Fruit fly (Drosophila melanogaster): ENCODE measurements around the gene CG9386.

CG9386 gene

DNA sequence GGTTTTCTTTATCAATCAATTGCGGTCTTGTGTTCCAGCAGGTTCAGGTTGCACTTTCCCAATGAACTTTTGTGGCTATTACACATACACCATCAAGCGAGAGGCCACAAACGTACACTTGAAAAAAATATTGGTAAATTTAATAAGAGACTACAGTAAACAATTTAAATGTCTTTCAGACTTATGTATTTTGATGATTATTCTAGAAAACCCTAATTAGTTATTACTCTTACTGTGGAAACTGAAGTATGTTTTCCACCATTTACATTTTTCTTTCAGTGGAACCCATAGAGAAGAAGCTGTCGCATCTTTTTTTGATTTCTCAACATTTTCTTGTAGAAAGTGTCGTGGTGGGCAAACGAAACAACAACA lies 21.1 kb downstream of the CG9386 start (continued):
- TF ChIP-seq tap (tag; optimal IDR thresholded peaks at IDR 0.05) (peak; percentile 94), prd (optimal IDR thresholded peaks at IDR 0.05) (no peak), prd (GFP tag; IDR thresholded peaks at IDR 0.05) (peak; percentile 93), sna (GFP tag; IDR thresholded peaks at IDR 0.05; ENCODE audit: partially characterized antibody) (no peak), CoRest (tag; optimal IDR thresholded peaks at IDR 0.05) (peak; percentile 95), Rfx (GFP tag; IDR thresholded peaks at IDR 0.05) (peak; percentile 87; the same call in 1 of the 2 replicates), dati (GFP tag; IDR thresholded peaks at IDR 0.05) (peak; percentile 80), Jarid2 (GFP tag; optimal IDR thresholded peaks at IDR 0.05) (no peak), CG13894 (tag; optimal IDR thresholded peaks at IDR 0.05) (no peak), CG9727 (GFP tag; optimal IDR thresholded peaks at IDR 0.05) (peak; percentile 85), MBD-R2 (GFP tag; IDR thresholded peaks at IDR 0.05) (peak; percentile 62; the same call in 1 of the 2 replicates), Elba2 (GFP tag; optimal IDR thresholded peaks at IDR 0.05) (no peak), Taf1 (GFP tag; IDR thresholded peaks at IDR 0.05) (peak; percentile 63; the same call in 1 of the 2 replicates), abd-A (tag; optimal IDR thresholded peaks at IDR 0.05) (no peak), MTF-1 (GFP tag; optimal IDR thresholded peaks at IDR 0.05; ENCODE audit: borderline replicate concordance) (peak; percentile 87), Aef1 (GFP tag; IDR thresholded peaks at IDR 0.05) (peak; percentile 83), ttk (GFP tag; IDR thresholded peaks at IDR 0.05) (peak; percentile 91), stc (GFP tag; IDR thresholded peaks at IDR 0.05) (peak; percentile 93), CG3407 (GFP tag; optimal IDR thresholded peaks at IDR 0.05) (peak; percentile 89), Fer2 (tag; optimal IDR thresholded peaks at IDR 0.05) (peak; percentile 75), cad (GFP tag; optimal IDR thresholded peaks at IDR 0.05) (no peak), CHES-1-like (GFP tag; optimal IDR thresholded peaks at IDR 0.05) (peak; percentile 90), gem (tag; optimal IDR thresholded peaks at IDR 0.05) (peak; percentile 98), ro (GFP tag; IDR thresholded peaks at IDR 0.05) (peak; percentile 61), HLH54F (GFP tag; optimal IDR thresholded peaks at IDR 0.05) (peak; percentile 82), klu (GFP tag; IDR thresholded peaks at IDR 0.05) (peak; percentile 70), CG17385 (GFP tag; optimal IDR thresholded peaks at IDR 0.05) (peak; percentile 89), pan (optimal IDR thresholded peaks at IDR 0.05) (no peak), pan (GFP tag; optimal IDR thresholded peaks at IDR 0.05 in 1 of 2, IDR thresholded peaks at IDR 0.05 in 1 of 2) (peak in 1 of 2 experiments; percentile 93), tna (GFP tag; IDR thresholded peaks at IDR 0.05; ENCODE audit: partially characterized antibody) (no peak), pita (GFP tag; optimal IDR thresholded peaks at IDR 0.05) (no peak), dimm (GFP tag; IDR thresholded peaks at IDR 0.05) (peak; percentile 82), CG13424 (tag; optimal IDR thresholded peaks at IDR 0.05) (peak; percentile 95), CG12155 (GFP tag; optimal IDR thresholded peaks at IDR 0.05) (peak; percentile 89), esg (GFP tag; conservative IDR thresholded peaks at IDR 0.05) (peak; percentile 92), pros (GFP tag; optimal IDR thresholded peaks at IDR 0.05) (peak; percentile 22), CG18599 (GFP tag; optimal IDR thresholded peaks at IDR 0.05) (peak; percentile 87), CG17802 (tag; optimal IDR thresholded peaks at IDR 0.05) (peak; percentile 79), Hr39 (optimal IDR thresholded peaks at IDR 0.05) (no peak), seq (GFP tag; IDR thresholded peaks at IDR 0.05) (peak; percentile 82), CG11504 (tag; optimal IDR thresholded peaks at IDR 0.05) (peak; percentile 96), CG2199 (GFP tag; IDR thresholded peaks at IDR 0.05) (peak; percentile 83; the same call in 2 of the 3 replicates), maf-S (GFP tag; optimal IDR thresholded peaks at IDR 0.05) (peak; percentile 81), Hand (GFP tag; optimal IDR thresholded peaks at IDR 0.05) (peak; percentile 71), wor (GFP tag; IDR thresholded peaks at IDR 0.05) (peak; percentile 93), pnt (GFP tag; optimal IDR thresholded peaks at IDR 0.05) (peak; percentile 92), trem (tag; optimal IDR thresholded peaks at IDR 0.05) (peak; percentile 93), Doc2 (GFP tag; IDR thresholded peaks at IDR 0.05) (peak; percentile 31; the same call in 1 of the 2 replicates), Dbx (GFP tag; IDR thresholded peaks at IDR 0.05) (peak; percentile 78), gcm2 (GFP tag; optimal IDR thresholded peaks at IDR 0.05) (peak; percentile 50), gt (GFP tag; IDR thresholded peaks at IDR 0.05) (peak; percentile 73), Pdp1 (GFP tag; optimal IDR thresholded peaks at IDR 0.05) (peak; percentile 87 to 91)

Data from whole organism, embryonic.